Worm (Caenorhabditis elegans) whole organism, midembryonic: ENCODE data around the gene C14E2.7.

Experiments used
- T22C8.4 ChIP-seq: fragments of 200-800 bp; sonication (Bioruptor generic); IDR thresholded peaks from 2 replicates; pipeline ENCODE4 v1.3.6; 2022; ENCODE audit warnings: missing genetic modification characterization, missing compliant biosample characterization
- cog-1 ChIP-seq: sonication (generic microtip); optimal IDR thresholded peaks from 2 replicates; lab custom pipeline; 2016; ENCODE audit warnings: missing genetic modification characterization, missing compliant biosample characterization
- flt-1 ChIP-seq: fragments of 200-800 bp; sonication (Bioruptor generic); IDR thresholded peaks from 2 replicates; pipeline ENCODE4 v1.3.6; 2022; ENCODE audit warnings: missing genetic modification characterization, missing compliant biosample characterization
- klf-2 ChIP-seq: fragments of 200-800 bp; sonication (Bioruptor generic); conservative IDR thresholded peaks from 2 replicates; pipeline ENCODE4 v1.3.6; 2022; ENCODE audit warnings: missing genetic modification reagents, missing genetic modification characterization, missing compliant biosample characterization
- med-1 ChIP-seq: sonication (generic microtip); optimal IDR thresholded peaks from 2 replicates; lab custom pipeline; 2017; ENCODE audit warnings: missing genetic modification characterization, mild to moderate bottlenecking, missing compliant biosample characterization, antibody characterized with exemption, missing genetic modification reagents; ENCODE audit not compliant: insufficient read depth
- ref-1 ChIP-seq: fragments of 200-800 bp; sonication (Bioruptor generic); conservative IDR thresholded peaks from 2 replicates; pipeline ENCODE4 v1.3.6; 2022; ENCODE audit warnings: missing genetic modification reagents, missing genetic modification characterization, missing compliant biosample characterization
- tab-1 ChIP-seq: fragments of 200-800 bp; sonication (Bioruptor generic); IDR thresholded peaks from 2 replicates; pipeline ENCODE4 v1.3.6; 2022; ENCODE audit warnings: missing genetic modification characterization, missing compliant biosample characterization
- ztf-23 ChIP-seq: fragments of 200-800 bp; sonication (Bioruptor generic); IDR thresholded peaks from 2 replicates; pipeline ENCODE4 v1.3.6; 2022; ENCODE audit warnings: missing genetic modification reagents, missing genetic modification characterization, missing compliant biosample characterization
- ztf-29 ChIP-seq: fragments of 200-800 bp; sonication (Bioruptor generic); IDR thresholded peaks from 2 replicates; pipeline ENCODE4 v1.3.6; 2022; ENCODE audit warnings: missing genetic modification reagents, missing genetic modification characterization, missing compliant biosample characterization

C14E2.7 gene

DNA sequence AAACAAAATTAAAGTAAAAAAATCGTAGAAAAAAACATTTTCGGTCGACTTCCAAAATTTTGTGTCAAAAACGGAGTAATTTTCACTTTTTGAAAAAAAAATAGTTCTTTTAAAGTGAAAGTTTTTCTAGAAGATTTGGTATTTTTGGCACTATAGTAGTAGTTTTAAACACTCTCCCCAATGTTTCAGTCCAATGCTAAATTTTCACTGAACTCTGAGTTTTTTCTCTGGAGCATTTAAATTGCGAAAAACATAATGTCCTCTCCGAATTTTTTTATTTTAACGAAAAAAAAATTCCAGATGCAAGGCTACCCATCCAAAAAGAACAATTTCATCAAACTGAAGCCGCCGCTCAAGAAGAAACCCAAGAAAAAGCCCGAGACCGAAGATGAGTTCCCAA lies at the start of gene C14E2.7:
Gene C14E2.7, plus strand, starts transcription at position 301 of the 400 bp plus-strand sequence.
- TF ChIP-seq ref-1: no peak
- TF ChIP-seq klf-2 (GFP tag; lab: Robert Waterston, UW): no peak
- TF ChIP-seq cog-1 (tag; lab: Kevin White, UChicago): no peak
- no peak for TF ChIP-seq ztf-23 (GFP tag; lab: Robert Waterston, UW)
- TF ChIP-seq tab-1 (GFP tag; lab: Robert Waterston, UW): no peak
- no peak for TF ChIP-seq ztf-29 (GFP tag; lab: Robert Waterston, UW)
- TF ChIP-seq flt-1 (GFP tag; lab: Robert Waterston, UW): no peak
- TF ChIP-seq med-1 (GFP tag; lab: Kevin White, UChicago): no peak
- TF ChIP-seq T22C8.4: no peak

DNA sequence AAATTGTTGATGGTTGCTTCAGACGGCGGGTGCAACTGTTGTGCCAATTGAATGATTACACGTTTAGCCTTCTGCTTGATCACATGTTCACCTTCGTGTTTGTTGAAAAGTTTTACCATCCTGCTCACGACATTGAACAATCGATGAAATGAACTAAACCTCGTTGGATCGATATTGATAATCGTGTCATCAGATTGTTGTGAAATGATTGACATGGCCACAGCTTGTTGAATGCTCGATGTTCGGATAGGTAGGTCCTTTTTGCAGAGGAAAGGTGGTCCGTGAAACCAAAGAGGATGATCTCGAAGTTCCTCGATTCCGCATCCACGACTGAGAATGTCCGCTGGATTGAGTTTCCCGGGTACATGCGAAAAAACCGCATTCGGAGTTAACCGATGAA lies 46.6 kb upstream of the C14E2.7 start:
- TF ChIP-seq med-1 (GFP tag; lab: Kevin White, UChicago) (no peak), T22C8.4 (no peak), tab-1 (GFP tag; lab: Robert Waterston, UW) (no peak), cog-1 (tag; lab: Kevin White, UChicago) (no peak), ztf-29 (GFP tag; lab: Robert Waterston, UW) (no peak), klf-2 (GFP tag; lab: Robert Waterston, UW) (no peak), flt-1 (GFP tag; lab: Robert Waterston, UW) (no peak), ztf-23 (GFP tag; lab: Robert Waterston, UW) (no peak), ref-1 (no peak)

DNA sequence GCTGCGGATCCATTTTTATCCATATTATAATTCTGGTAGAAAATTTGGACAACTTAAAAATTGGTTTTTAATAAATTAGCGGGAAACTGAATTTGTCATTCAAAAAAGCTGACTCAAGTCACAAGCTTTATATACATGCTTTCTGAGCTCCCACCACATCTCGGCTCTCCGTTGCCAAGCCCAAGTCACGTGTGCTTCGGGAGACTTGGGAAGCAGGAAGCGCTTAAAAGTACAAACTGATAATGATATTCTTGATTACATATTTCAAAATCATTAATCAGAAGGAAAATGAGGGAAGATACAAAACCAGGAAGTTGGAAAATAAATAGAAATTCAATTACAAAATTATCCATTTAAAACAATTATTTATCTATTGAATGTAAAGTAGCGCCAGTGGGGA lies 38.2 kb upstream of the C14E2.7 start, which contains the start of gene elc-2:
Gene elc-2, minus strand, starts transcription at position 101 of the 400 bp plus-strand sequence.
- no peak for TF ChIP-seq flt-1 (GFP tag; lab: Robert Waterston, UW)
- no peak for TF ChIP-seq cog-1 (tag; lab: Kevin White, UChicago)
- no peak for TF ChIP-seq tab-1 (GFP tag; lab: Robert Waterston, UW)
- no peak for TF ChIP-seq med-1 (GFP tag; lab: Kevin White, UChicago)
- no peak for TF ChIP-seq klf-2 (GFP tag; lab: Robert Waterston, UW)
- no peak for TF ChIP-seq ztf-29 (GFP tag; lab: Robert Waterston, UW)

DNA sequence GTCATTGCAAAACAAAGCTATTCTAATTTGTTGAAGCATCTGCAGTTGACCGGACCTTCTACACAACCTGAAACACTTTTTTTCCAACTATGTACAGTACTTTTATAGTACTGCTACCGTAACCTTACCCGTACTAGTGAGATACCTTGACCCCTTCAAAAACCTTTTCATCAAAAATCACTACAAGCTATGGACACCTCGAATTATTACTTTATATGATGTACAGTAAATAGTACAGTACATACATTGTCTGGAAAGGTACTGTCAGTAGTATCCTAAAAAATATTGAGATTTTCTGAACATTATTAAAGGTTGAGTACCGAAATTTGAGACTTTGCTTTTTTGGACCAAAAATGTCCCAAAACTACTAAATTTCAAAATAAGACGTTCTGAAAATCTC lies 30.5 kb upstream of the C14E2.7 start:
- TF ChIP-seq ztf-23 (GFP tag; lab: Robert Waterston, UW) (no peak), klf-2 (GFP tag; lab: Robert Waterston, UW) (no peak), ztf-29 (GFP tag; lab: Robert Waterston, UW) (no peak), T22C8.4 (no peak), flt-1 (GFP tag; lab: Robert Waterston, UW) (no peak), tab-1 (GFP tag; lab: Robert Waterston, UW) (no peak), cog-1 (tag; lab: Kevin White, UChicago) (no peak), med-1 (GFP tag; lab: Kevin White, UChicago) (no peak), ref-1 (no peak)

DNA sequence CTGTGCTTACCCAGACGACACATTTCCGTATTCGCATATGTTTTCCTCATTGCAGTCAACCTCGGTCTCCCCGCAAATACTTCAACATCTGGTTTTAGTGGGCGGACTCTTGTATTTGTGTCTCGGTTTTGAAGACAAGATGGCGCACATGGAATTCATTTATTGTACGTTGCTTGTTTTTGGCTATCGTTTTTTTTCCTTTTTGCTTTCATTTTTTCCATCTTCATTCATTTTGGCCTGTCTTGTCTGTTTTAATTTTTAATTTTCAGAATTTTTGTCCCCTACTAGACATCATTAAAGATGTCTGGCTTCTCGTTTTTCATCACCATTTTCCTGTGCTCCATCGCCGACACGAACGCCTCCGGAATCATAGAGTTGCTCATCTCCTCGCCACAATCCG lies 29.6 kb upstream of the C14E2.7 start, which contains the start of gene arg-1:
Gene arg-1, plus strand, starts transcription at position 301 of the 400 bp plus-strand sequence.
- no peak for TF ChIP-seq ztf-23 (GFP tag; lab: Robert Waterston, UW)
- TF ChIP-seq flt-1 (GFP tag; lab: Robert Waterston, UW): no peak
- no peak for TF ChIP-seq tab-1 (GFP tag; lab: Robert Waterston, UW)
- no peak for TF ChIP-seq T22C8.4
- TF ChIP-seq ref-1: no peak
- TF ChIP-seq med-1 (GFP tag; lab: Kevin White, UChicago): no peak
- no peak for TF ChIP-seq ztf-29 (GFP tag; lab: Robert Waterston, UW)
- TF ChIP-seq klf-2 (GFP tag; lab: Robert Waterston, UW): no peak
- no peak for TF ChIP-seq cog-1 (tag; lab: Kevin White, UChicago)

DNA sequence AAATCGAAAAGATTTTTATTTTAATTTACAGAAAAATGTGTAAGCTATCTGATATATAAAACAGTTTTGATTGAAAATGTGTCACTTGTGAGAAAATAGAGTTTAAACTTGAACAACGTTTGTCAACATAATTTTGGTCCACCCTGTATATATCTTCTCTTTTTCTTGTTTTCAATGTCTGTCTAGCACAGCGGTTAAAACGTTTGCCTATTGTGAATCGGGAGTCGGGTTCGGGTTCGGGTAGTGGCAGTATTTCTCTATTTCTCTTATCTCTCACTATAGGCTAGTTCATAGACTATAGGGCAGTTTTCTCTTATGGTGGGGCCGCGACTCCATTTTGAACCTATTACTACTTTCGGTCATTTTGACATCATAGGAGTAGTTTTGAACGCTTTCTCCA lies 25.1 kb upstream of the C14E2.7 start:
- TF ChIP-seq flt-1 (GFP tag; lab: Robert Waterston, UW) (0 out of 2 replicates have a peak, but pooled peaks have one; percentile 41), med-1 (GFP tag; lab: Kevin White, UChicago) (no peak)

DNA sequence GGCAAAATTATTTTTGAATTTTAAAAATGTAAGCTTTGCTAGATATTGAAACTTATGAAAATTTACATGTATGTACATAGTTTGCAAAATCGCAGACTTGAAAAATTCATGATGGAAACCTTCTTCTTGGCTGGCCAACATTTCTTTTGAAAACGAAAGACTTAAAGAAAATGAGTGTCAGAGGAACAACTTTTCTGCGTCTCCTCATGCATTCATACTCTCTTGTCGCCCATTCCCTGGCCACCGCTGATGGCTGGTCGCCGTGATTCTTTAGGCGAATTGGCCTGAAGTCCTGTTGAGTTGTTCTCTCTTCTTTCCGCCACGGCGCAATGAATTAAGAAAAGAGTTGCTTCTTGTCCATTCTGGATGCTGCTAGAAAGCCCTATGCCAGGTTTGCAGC lies 20.1 kb upstream of the C14E2.7 start:
- TF ChIP-seq med-1 (GFP tag; lab: Kevin White, UChicago) (no peak), T22C8.4 (no peak), ztf-29 (GFP tag; lab: Robert Waterston, UW) (no peak), ztf-23 (GFP tag; lab: Robert Waterston, UW) (no peak), cog-1 (tag; lab: Kevin White, UChicago) (no peak), tab-1 (GFP tag; lab: Robert Waterston, UW) (no peak), klf-2 (GFP tag; lab: Robert Waterston, UW) (no peak), flt-1 (GFP tag; lab: Robert Waterston, UW) (no peak), ref-1 (no peak)

DNA sequence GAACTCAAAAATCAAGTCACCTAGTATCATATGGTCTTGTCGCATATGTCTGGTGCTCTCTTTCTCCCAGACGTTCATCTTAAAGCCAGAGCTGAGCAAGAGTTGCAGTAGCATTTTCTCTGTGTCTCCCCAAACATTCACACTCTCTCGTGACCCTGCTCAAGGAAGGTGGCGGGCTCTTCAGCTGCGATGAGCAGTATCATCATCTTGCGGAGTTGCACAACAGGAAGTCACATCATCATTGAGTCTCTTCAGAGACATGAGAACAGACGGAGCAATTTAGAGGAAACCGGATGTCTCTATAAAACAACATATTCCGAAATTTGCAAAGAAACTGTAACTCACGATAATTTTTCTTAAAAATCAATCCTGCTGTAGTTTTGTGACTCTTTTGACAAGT lies 17.7 kb upstream of the C14E2.7 start:
- TF ChIP-seq flt-1 (GFP tag; lab: Robert Waterston, UW) (no peak), tab-1 (GFP tag; lab: Robert Waterston, UW) (no peak), ref-1 (no peak)

DNA sequence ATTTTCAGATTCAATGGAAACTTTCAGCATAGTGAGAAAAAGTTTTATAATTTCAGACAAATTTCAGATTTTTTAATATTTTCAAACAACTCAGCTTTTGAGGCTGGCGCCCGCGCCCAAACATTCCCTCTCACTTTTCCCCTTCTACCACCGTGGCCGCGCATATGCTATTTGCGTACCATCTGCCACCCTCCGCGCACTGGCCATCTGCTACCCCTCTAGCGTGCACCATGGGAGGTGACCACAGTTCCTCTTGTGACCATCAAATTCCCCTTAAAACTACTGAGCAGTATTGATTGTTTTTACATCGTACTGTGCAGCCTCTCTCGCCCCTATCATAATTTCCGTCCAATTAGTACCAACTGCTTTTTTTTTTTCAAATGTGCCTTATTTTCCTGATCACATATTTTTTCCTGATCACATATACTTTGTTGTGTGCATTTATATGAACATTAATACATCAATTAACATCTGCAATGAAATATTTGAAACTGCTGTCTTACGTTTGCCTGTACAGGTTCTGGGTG lies 15.2 kb upstream of the C14E2.7 start, which contains the start of gene C14E2.11:
Gene C14E2.11, plus strand, starts transcription at position 477 of the 527 bp plus-strand sequence.
- TF ChIP-seq klf-2 (GFP tag; lab: Robert Waterston, UW) (no peak), flt-1 (GFP tag; lab: Robert Waterston, UW) (no peak), tab-1 (GFP tag; lab: Robert Waterston, UW) (no peak), T22C8.4 (no peak), ztf-23 (GFP tag; lab: Robert Waterston, UW) (no peak), med-1 (GFP tag; lab: Kevin White, UChicago) (no peak), ztf-29 (GFP tag; lab: Robert Waterston, UW) (no peak), ref-1 (no peak), cog-1 (tag; lab: Kevin White, UChicago) (no peak)
